Fruit fly (Drosophila melanogaster) whole organism, embryonic: ENCODE results near the gene CG7579.

Experiments
- B-H2 ChIP-seq: fragments of 200-800 bp; sonication (Bioruptor generic); optimal IDR thresholded peaks from 2 replicates; lab custom pipeline; 2018; ENCODE audit warnings: missing biosample characterization, mild to moderate bottlenecking, missing genetic modification characterization
- Bdp1 ChIP-seq: fragments of 200-800 bp; sonication (Bioruptor generic); optimal IDR thresholded peaks from 3 replicates; lab custom pipeline; 2016; ENCODE audit warnings: missing biosample characterization, missing genetic modification characterization
- CG13287 ChIP-seq: fragments of 200-800 bp; sonication (Bioruptor generic); IDR thresholded peaks from 2 replicates; pipeline ENCODE4 v1.3.6; 2022; ENCODE audit warnings: missing biosample characterization, missing genetic modification characterization; ENCODE audit not compliant: partially characterized antibody
- CG15479 ChIP-seq: fragments of 200-800 bp; sonication (Bioruptor generic); optimal IDR thresholded peaks from 3 replicates; lab custom pipeline; 2019; ENCODE audit warnings: missing biosample characterization, mild to moderate bottlenecking, missing genetic modification characterization, moderate library complexity
- CG18262 ChIP-seq: fragments of 200-800 bp; optimal IDR thresholded peaks from 3 replicates; lab custom pipeline; 2019; ENCODE audit warnings: missing biosample characterization, mild to moderate bottlenecking, missing genetic modification characterization, moderate library complexity
- CG18599 ChIP-seq: fragments of 200-800 bp; sonication (Bioruptor generic); optimal IDR thresholded peaks from 3 replicates; lab custom pipeline; 2017; ENCODE audit warnings: missing biosample characterization, missing genetic modification characterization, mild to moderate bottlenecking, moderate library complexity, missing genetic modification reagents
- CG31365 ChIP-seq: fragments of 200-800 bp; sonication (Bioruptor generic); optimal IDR thresholded peaks from 2 replicates; lab custom pipeline; 2018; ENCODE audit warnings: missing biosample characterization, mild to moderate bottlenecking, missing genetic modification characterization
- CG3838 ChIP-seq: fragments of 200-800 bp; sonication (Bioruptor generic); optimal IDR thresholded peaks from 3 replicates; lab custom pipeline; 2016; ENCODE audit warnings: missing biosample characterization, missing genetic modification characterization
- CG4360 ChIP-seq: fragments of 200-800 bp; sonication (Bioruptor generic); IDR thresholded peaks from 2 replicates; pipeline ENCODE4 v1.3.6; 2022; ENCODE audit warnings: missing biosample characterization, missing genetic modification characterization
- CG4617 ChIP-seq: fragments of 200-800 bp; sonication (Bioruptor generic); optimal IDR thresholded peaks from 3 replicates; lab custom pipeline; 2016; ENCODE audit warnings: missing biosample characterization, missing genetic modification characterization, borderline replicate concordance
- CG6272 ChIP-seq: fragments of 200-800 bp; sonication (Bioruptor generic); IDR thresholded peaks from 2 replicates; pipeline ENCODE4 v1.3.6; 2022; ENCODE audit warnings: missing biosample characterization, missing genetic modification characterization
- CG6791 ChIP-seq: fragments of 200-800 bp; sonication (Bioruptor generic); IDR thresholded peaks from 3 replicates; pipeline ENCODE4 v1.3.6; 2022; ENCODE audit warnings: missing biosample characterization, missing genetic modification characterization; ENCODE audit not compliant: partially characterized antibody
- CG6813 ChIP-seq: fragments of 200-800 bp; sonication (Bioruptor generic); optimal IDR thresholded peaks from 2 replicates; lab custom pipeline; 2017; ENCODE audit warnings: missing biosample characterization, missing genetic modification characterization, mild to moderate bottlenecking, moderate library complexity, missing genetic modification reagents
- CG7745 ChIP-seq: fragments of 200-800 bp; sonication (Bioruptor generic); optimal IDR thresholded peaks from 2 replicates; lab custom pipeline; 2018; ENCODE audit warnings: missing biosample characterization, mild to moderate bottlenecking, missing genetic modification characterization, moderate library complexity
- CG8478 ChIP-seq: fragments of >200 bp; optimal IDR thresholded peaks from 2 replicates; lab custom pipeline; 2018
- CkIIα-i1 ChIP-seq: fragments of 200-800 bp; sonication (Bioruptor generic); IDR thresholded peaks from 2 replicates; pipeline ENCODE4 v1.3.6; 2022; ENCODE audit warnings: missing biosample characterization, missing genetic modification characterization
- Dp ChIP-seq: fragments of 200-800 bp; sonication (Bioruptor generic); optimal IDR thresholded peaks from 2 replicates; lab custom pipeline; 2018; ENCODE audit warnings: missing biosample characterization, mild to moderate bottlenecking, missing genetic modification characterization, moderate library complexity
- Fer3 ChIP-seq: fragments of 200-800 bp; sonication (Bioruptor generic); optimal IDR thresholded peaks from 2 replicates; lab custom pipeline; 2018; ENCODE audit warnings: missing biosample characterization, mild to moderate bottlenecking, missing genetic modification characterization, moderate library complexity
- H2.0 ChIP-seq: fragments of 200-800 bp; sonication (Bioruptor generic); IDR thresholded peaks from 2 replicates; pipeline ENCODE4 v1.3.6; 2022; ENCODE audit warnings: missing biosample characterization, missing genetic modification characterization
- Hey ChIP-seq: fragments of 200-800 bp; sonication (Bioruptor generic); optimal IDR thresholded peaks from 3 replicates; lab custom pipeline; 2018; ENCODE audit warnings: missing biosample characterization, mild to moderate bottlenecking, missing genetic modification characterization
- Rx ChIP-seq: fragments of 200-800 bp; sonication (Bioruptor generic); IDR thresholded peaks from 2 replicates; pipeline ENCODE4 v1.3.6; 2022; ENCODE audit warnings: missing biosample characterization, missing genetic modification characterization
- ara ChIP-seq: fragments of 200-800 bp; sonication (Bioruptor generic); IDR thresholded peaks from 2 replicates; pipeline ENCODE4 v1.3.6; 2022; ENCODE audit warnings: missing biosample characterization, missing genetic modification characterization
- cato ChIP-seq: fragments of 200-800 bp; sonication (Bioruptor generic); optimal IDR thresholded peaks from 2 replicates; lab custom pipeline; 2016; ENCODE audit warnings: missing biosample characterization, missing genetic modification characterization, borderline replicate concordance
- ewg ChIP-seq: fragments of 200-800 bp; sonication (Bioruptor generic); optimal IDR thresholded peaks from 3 replicates; lab custom pipeline; 2017; ENCODE audit warnings: mild to moderate bottlenecking, missing biosample characterization, missing genetic modification reagents, missing genetic modification characterization
- grn ChIP-seq: fragments of 200-800 bp; sonication (Bioruptor generic); optimal IDR thresholded peaks from 3 replicates; lab custom pipeline; 2017; ENCODE audit warnings: missing biosample characterization, missing genetic modification characterization
- gsb-n ChIP-seq: fragments of 200-800 bp; sonication (Bioruptor generic); optimal IDR thresholded peaks from 3 replicates; lab custom pipeline; 2018; ENCODE audit warnings: missing biosample characterization, mild to moderate bottlenecking, missing genetic modification characterization
- hbn ChIP-seq: fragments of 200-800 bp; sonication (Bioruptor generic); IDR thresholded peaks from 2 replicates; pipeline ENCODE4 v1.3.6; 2022; ENCODE audit warnings: missing biosample characterization, missing genetic modification characterization; ENCODE audit not compliant: partially characterized antibody
- inv ChIP-seq: fragments of 200-800 bp; sonication (Bioruptor generic); IDR thresholded peaks from 2 replicates; pipeline ENCODE4 v1.3.6; 2022; ENCODE audit warnings: missing biosample characterization, missing genetic modification characterization; ENCODE audit not compliant: partially characterized antibody
- lov ChIP-seq, 2 experiments: fragments of 200-800 bp in 1 of 2; fragments of >200 bp in 1 of 2; sonication (Bioruptor generic) in 1 of 2; IDR thresholded peaks in 1 of 2; optimal IDR thresholded peaks in 1 of 2; 2 replicates in 1 of 2; 3 replicates in 1 of 2; pipeline versions ENCODE4 v1.3.6 to Lab custom; 2017 to 2022; ENCODE audit warnings: missing biosample characterization in 1 of 2, missing genetic modification characterization in 1 of 2
- mld ChIP-seq: fragments of 200-800 bp; sonication (Bioruptor generic); IDR thresholded peaks from 3 replicates; pipeline ENCODE4 v1.3.6; 2022; ENCODE audit warnings: missing biosample characterization, missing genetic modification characterization; ENCODE audit not compliant: partially characterized antibody
- nerfin-1 ChIP-seq: fragments of 200-800 bp; sonication (Bioruptor generic); optimal IDR thresholded peaks from 3 replicates; lab custom pipeline; 2019; ENCODE audit warnings: missing biosample characterization, mild to moderate bottlenecking, missing genetic modification characterization, moderate library complexity
- nmo ChIP-seq: fragments of 200-800 bp; sonication (Bioruptor generic); optimal IDR thresholded peaks from 2 replicates; lab custom pipeline; 2018; ENCODE audit warnings: missing biosample characterization, mild to moderate bottlenecking, missing genetic modification characterization, moderate library complexity
- sd ChIP-seq: fragments of 200-800 bp; sonication (Bioruptor generic); optimal IDR thresholded peaks from 3 replicates; lab custom pipeline; 2018; ENCODE audit warnings: missing biosample characterization, mild to moderate bottlenecking, missing genetic modification characterization, moderate library complexity
- sens ChIP-seq: fragments of 200-800 bp; sonication (Bioruptor generic); peaks from one replicate; lab custom pipeline; 2016; ENCODE audit warnings: missing biosample characterization, missing genetic modification characterization
- trem ChIP-seq: fragments of 200-800 bp; optimal IDR thresholded peaks from 3 replicates; lab custom pipeline; 2019; ENCODE audit warnings: missing biosample characterization, mild to moderate bottlenecking, missing genetic modification characterization, moderate library complexity
- twi ChIP-seq: fragments of 200-800 bp; optimal IDR thresholded peaks from 2 replicates; lab custom pipeline; 2019; ENCODE audit warnings: missing biosample characterization, mild to moderate bottlenecking, missing genetic modification characterization, moderate library complexity
- z ChIP-seq: fragments of 200-800 bp; sonication (Bioruptor generic); IDR thresholded peaks from 3 replicates; pipeline ENCODE4 v1.3.6; 2022; ENCODE audit warnings: missing biosample characterization, missing genetic modification characterization
- zen2 ChIP-seq: fragments of 200-800 bp; sonication (Bioruptor generic); IDR thresholded peaks from 3 replicates; pipeline ENCODE4 v1.3.6; 2022; ENCODE audit warnings: missing biosample characterization, missing genetic modification characterization; ENCODE audit not compliant: partially characterized antibody

CG7579 gene

dm6 chr3L:15664199-15664794, 18.9 kb downstream of the CG7579 start:
- TF ChIP-seq nmo (GFP tag; lab: Kevin White, UChicago) (peak; percentile 10), nerfin-1 (tag; lab: Kevin White, UChicago) (peak; percentile 99), CG31365 (no peak), Fer3 (tag; lab: Kevin White, UChicago) (no peak), sd (peak; percentile 53), cato (GFP tag; lab: Kevin White, UChicago) (no peak), Rx (0 out of 2 replicates have a peak, but pooled peaks have one; percentile 15), CG6791 (GFP tag; lab: Robert Waterston, UW) (0 out of 3 replicates have a peak, but pooled peaks have one; percentile 22), gsb-n (tag; lab: Kevin White, UChicago) (peak; percentile 71)

- TF ChIP-seq CG3838 (GFP tag; lab: Kevin White, UChicago) (no peak), Hey (peak; percentile 92), sens (peak; percentile 68), CG4360 (GFP tag; lab: Robert Waterston, UW) (peak; percentile 81), H2.0 (GFP tag; lab: Robert Waterston, UW) (no peak), CG18599 (GFP tag; lab: Kevin White, UChicago) (peak; percentile 12), z (GFP tag; lab: Robert Waterston, UW) (peak; percentile 66; the same call in 2 of the 3 replicates), mld (GFP tag; lab: Robert Waterston, UW) (0 out of 3 replicates have a peak, but pooled peaks have one; percentile 18), CkIIα-i1 (GFP tag; lab: Robert Waterston, UW) (no peak), CG4617 (GFP tag; lab: Kevin White, UChicago) (no peak)
Measured at dm6 chr3L:15662510-15662909, 20.7 kb downstream of the CG7579 start.

- TF ChIP-seq cato (GFP tag; lab: Kevin White, UChicago) = no peak
- no peak for TF ChIP-seq Bdp1 (GFP tag; lab: Kevin White, UChicago)
- no peak for TF ChIP-seq CG8478 (lab: Kevin White, UChicago)
- TF ChIP-seq ara (GFP tag; lab: Robert Waterston, UW) = no peak
- TF ChIP-seq CG6813 (GFP tag; lab: Kevin White, UChicago) = no peak
- no peak for TF ChIP-seq CG7745 (tag; lab: Kevin White, UChicago)
Measured at dm6 chr3L:15661567-15661966, 21.7 kb downstream of the CG7579 start, which contains the start of gene CG43082. Gene CG43082 (plus strand): TSS chr3L:15661867.

dm6 chr3L:15660915-15661314, 22.3 kb downstream of the CG7579 start, which contains the start of the genes Eig71Ej and Eig71Ek:
Gene Eig71Ej (minus strand): TSS chr3L:15661015.
Gene Eig71Ek (plus strand): TSS chr3L:15661248.
- TF ChIP-seq CG13287 (GFP tag; lab: Robert Waterston, UW) (no peak), CG18262 (no peak), trem (tag; lab: Kevin White, UChicago) (no peak), grn (no peak), B-H2 (no peak), hbn (GFP tag; lab: Robert Waterston, UW) (no peak), lov (optimal IDR thresholded peaks at IDR 0.05; lab: Kevin White, UChicago) (no peak), lov (GFP tag; IDR thresholded peaks at IDR 0.05; lab: Robert Waterston, UW) (no peak), inv (no peak), twi (tag; lab: Kevin White, UChicago) (no peak), Dp (GFP tag; lab: Kevin White, UChicago) (no peak), ewg (GFP tag; lab: Kevin White, UChicago) (no peak), sd (no peak), CG15479 (no peak), Fer3 (tag; lab: Kevin White, UChicago) (no peak), CG6272 (GFP tag; lab: Robert Waterston, UW) (no peak), zen2 (no peak)
